Worm (Caenorhabditis elegans) whole organism, late embryonic: Measurements from ENCODE around the gene pab-2.

Experiments used
- K02D7.2 ChIP-seq: sonication (generic microtip); optimal IDR thresholded peaks from 2 replicates; lab custom pipeline; 2017; ENCODE audit warnings: mild to moderate bottlenecking, missing genetic modification characterization, missing compliant biosample characterization
- T23F11.4 ChIP-seq: fragments of 200-800 bp; sonication (Bioruptor generic); optimal IDR thresholded peaks from 2 replicates; lab custom pipeline; 2018; ENCODE audit warnings: mild to moderate bottlenecking, missing genetic modification characterization, missing compliant biosample characterization
- ceh-14 ChIP-seq: sonication (generic microtip); optimal IDR thresholded peaks from 2 replicates; lab custom pipeline; 2016; ENCODE audit warnings: missing genotype, missing genetic modification characterization, missing compliant biosample characterization
- ceh-22 ChIP-seq: sonication (generic microtip); optimal IDR thresholded peaks from 2 replicates; lab custom pipeline; 2017; ENCODE audit warnings: missing biosample characterization, missing genetic modification characterization
- ceh-31 ChIP-seq: sonication (generic microtip); optimal IDR thresholded peaks from 2 replicates; lab custom pipeline; 2016; ENCODE audit warnings: missing genetic modification characterization, missing compliant biosample characterization
- ceh-34 ChIP-seq: sonication (generic microtip); optimal IDR thresholded peaks from 2 replicates; lab custom pipeline; 2016; ENCODE audit warnings: mild to moderate bottlenecking, missing genetic modification characterization, missing compliant biosample characterization
- ceh-45 ChIP-seq: fragments of 200-800 bp; sonication (Bioruptor generic); IDR thresholded peaks from 2 replicates; pipeline ENCODE4 v1.3.6; 2022; ENCODE audit warnings: missing genetic modification reagents, missing genetic modification characterization, missing compliant biosample characterization
- ceh-6 ChIP-seq: fragments of 200-800 bp; sonication (Bioruptor generic); optimal IDR thresholded peaks from 2 replicates; lab custom pipeline; 2018; ENCODE audit warnings: mild to moderate bottlenecking, missing genetic modification characterization, missing compliant biosample characterization
- ceh-9 ChIP-seq: sonication (generic microtip); optimal IDR thresholded peaks from 2 replicates; lab custom pipeline; 2016; ENCODE audit warnings: mild to moderate bottlenecking, missing genetic modification characterization, inconsistent platforms, missing compliant biosample characterization
- che-1 ChIP-seq: sonication (generic microtip); optimal IDR thresholded peaks from 2 replicates; lab custom pipeline; 2016; ENCODE audit warnings: mild to moderate bottlenecking, missing genetic modification characterization, missing compliant biosample characterization
- dmd-4 ChIP-seq: sonication (generic microtip); optimal IDR thresholded peaks from 2 replicates; lab custom pipeline; 2016; ENCODE audit warnings: borderline replicate concordance, missing genetic modification characterization, missing compliant biosample characterization
- dve-1 ChIP-seq: sonication (generic microtip); optimal IDR thresholded peaks from 2 replicates; lab custom pipeline; 2017; ENCODE audit warnings: antibody characterized with exemption, mild to moderate bottlenecking, missing genetic modification characterization, missing compliant biosample characterization
- fkh-6 ChIP-seq: sonication (generic microtip); optimal IDR thresholded peaks from 2 replicates; lab custom pipeline; 2016; ENCODE audit warnings: missing genetic modification characterization, missing compliant biosample characterization
- gmeb-2 ChIP-seq: sonication (generic microtip); optimal IDR thresholded peaks from 2 replicates; lab custom pipeline; 2016; ENCODE audit warnings: missing genetic modification characterization, inconsistent platforms, missing compliant biosample characterization
- hlh-13 ChIP-seq: fragments of 200-800 bp; sonication (Bioruptor generic); optimal IDR thresholded peaks from 2 replicates; lab custom pipeline; 2018; ENCODE audit warnings: mild to moderate bottlenecking, missing genetic modification characterization, missing compliant biosample characterization
- hlh-15 ChIP-seq: sonication (generic microtip); optimal IDR thresholded peaks from 2 replicates; lab custom pipeline; 2016; ENCODE audit warnings: missing genetic modification characterization, missing compliant biosample characterization
- hlh-30 ChIP-seq: sonication (generic microtip); optimal IDR thresholded peaks from 2 replicates; lab custom pipeline; 2017; ENCODE audit warnings: antibody characterized with exemption, missing genetic modification characterization, missing compliant biosample characterization; ENCODE audit not compliant: insufficient read depth
- hlh-6 ChIP-seq: sonication (generic microtip); optimal IDR thresholded peaks from 2 replicates; lab custom pipeline; 2016; ENCODE audit warnings: missing genotype, missing genetic modification characterization, missing compliant biosample characterization
- hlh-8 ChIP-seq: sonication (generic microtip); optimal IDR thresholded peaks from 2 replicates; lab custom pipeline; 2016; ENCODE audit warnings: missing genotype, missing genetic modification characterization, missing compliant biosample characterization
- lim-6 ChIP-seq: sonication (generic microtip); optimal IDR thresholded peaks from 2 replicates; lab custom pipeline; 2016; ENCODE audit warnings: missing genetic modification characterization, missing compliant biosample characterization
- madf-2 ChIP-seq: sonication (generic microtip); optimal IDR thresholded peaks from 2 replicates; lab custom pipeline; 2017; ENCODE audit warnings: missing genetic modification characterization, missing compliant biosample characterization
- mec-3 ChIP-seq: sonication (generic microtip); optimal IDR thresholded peaks from 2 replicates; lab custom pipeline; 2016; ENCODE audit warnings: borderline replicate concordance, missing genetic modification characterization, missing compliant biosample characterization
- nfya-1 ChIP-seq: sonication (generic microtip); optimal IDR thresholded peaks from 2 replicates; lab custom pipeline; 2017; ENCODE audit warnings: missing genetic modification characterization, mild to moderate bottlenecking, missing compliant biosample characterization, antibody characterized with exemption, moderate library complexity
- nhr-11 ChIP-seq: fragments of 150-350 bp; optimal IDR thresholded peaks from 2 replicates; lab custom pipeline; 2014; ENCODE audit warnings: missing biosample characterization, missing genetic modification characterization
- nhr-232 ChIP-seq: sonication (generic microtip); optimal IDR thresholded peaks from 2 replicates; lab custom pipeline; 2016; ENCODE audit warnings: missing genetic modification characterization, missing compliant biosample characterization
- odd-2 ChIP-seq: sonication (generic microtip); optimal IDR thresholded peaks from 2 replicates; lab custom pipeline; 2017; ENCODE audit warnings: antibody characterized with exemption, mild to moderate bottlenecking, missing genetic modification characterization, missing compliant biosample characterization
- pat-9 ChIP-seq: fragments of 200-800 bp; sonication (Bioruptor generic); optimal IDR thresholded peaks from 2 replicates; lab custom pipeline; 2018; ENCODE audit warnings: mild to moderate bottlenecking, missing genetic modification characterization, moderate library complexity, missing compliant biosample characterization
- pha-2 ChIP-seq: sonication (generic microtip); optimal IDR thresholded peaks from 2 replicates; lab custom pipeline; 2017; ENCODE audit warnings: mild to moderate bottlenecking, missing genetic modification characterization, missing compliant biosample characterization
- pqm-1 ChIP-seq: sonication (generic microtip); optimal IDR thresholded peaks from 2 replicates; lab custom pipeline; 2016; ENCODE audit warnings: missing genetic modification characterization, missing compliant biosample characterization
- ref-2 ChIP-seq: sonication (generic microtip); optimal IDR thresholded peaks from 2 replicates; lab custom pipeline; 2016; ENCODE audit warnings: missing genetic modification characterization, missing compliant biosample characterization
- rnt-1 ChIP-seq: sonication (generic microtip); optimal IDR thresholded peaks from 2 replicates; lab custom pipeline; 2016; ENCODE audit warnings: missing genetic modification characterization, missing compliant biosample characterization
- sdc-2 ChIP-seq: sonication (generic microtip); optimal IDR thresholded peaks from 2 replicates; lab custom pipeline; 2016; ENCODE audit warnings: missing genotype, missing genetic modification characterization, missing compliant biosample characterization
- sox-4 ChIP-seq: sonication (generic microtip); optimal IDR thresholded peaks from 2 replicates; lab custom pipeline; 2017; ENCODE audit warnings: mild to moderate bottlenecking, missing genetic modification characterization, inconsistent platforms, missing compliant biosample characterization
- syd-9 ChIP-seq: sonication (generic microtip); optimal IDR thresholded peaks from 2 replicates; lab custom pipeline; 2016; ENCODE audit warnings: mild to moderate bottlenecking, missing genetic modification characterization, moderate library complexity, missing compliant biosample characterization
- tbx-2 ChIP-seq: sonication (generic microtip); optimal IDR thresholded peaks from 2 replicates; lab custom pipeline; 2016; ENCODE audit warnings: missing genetic modification characterization, missing compliant biosample characterization
- tbx-7 ChIP-seq: sonication (generic microtip); optimal IDR thresholded peaks from 2 replicates; lab custom pipeline; 2016; ENCODE audit warnings: missing genotype, missing genetic modification characterization, missing compliant biosample characterization
- unc-3 ChIP-seq, 2 experiments: fragments of 200-800 bp in 1 of 2; sonication (Bioruptor generic) in 1 of 2; sonication (generic microtip) in 1 of 2; conservative IDR thresholded peaks in 1 of 2; optimal IDR thresholded peaks in 1 of 2; 2 replicates each; pipeline versions ENCODE4 v1.3.6 to Lab custom; 2016 to 2022; ENCODE audit warnings: missing compliant biosample characterization in 2 of 2, missing genetic modification characterization in 2 of 2, missing genetic modification reagents in 1 of 2
- unc-42 ChIP-seq: sonication (generic microtip); optimal IDR thresholded peaks from 2 replicates; lab custom pipeline; 2016; ENCODE audit warnings: missing genotype, missing genetic modification characterization, missing compliant biosample characterization
- unc-86 ChIP-seq: sonication (generic microtip); optimal IDR thresholded peaks from 2 replicates; lab custom pipeline; 2016; ENCODE audit warnings: missing genetic modification characterization, missing compliant biosample characterization
- ztf-16 ChIP-seq: sonication (generic microtip); optimal IDR thresholded peaks from 2 replicates; lab custom pipeline; 2017; ENCODE audit warnings: missing genetic modification characterization, missing compliant biosample characterization

Gene pab-2

ce11 chrX:13542236-13542635 lies 15.0 kb upstream of the pab-2 start, which contains the start of gene cah-4:
Gene cah-4, plus strand, starts transcription at chrX:13542574.
- no peak for TF ChIP-seq sdc-2 (tag; lab: Kevin White, UChicago)

- TF ChIP-seq dve-1 (tag; lab: Kevin White, UChicago) (peak; percentile 15), mec-3 (tag; lab: Kevin White, UChicago) (no peak)
Measured at ce11 chrX:13541335-13541734, 14.1 kb upstream of the pab-2 start.

ce11 chrX:13539701-13540100 lies 12.5 kb upstream of the pab-2 start:
- no peak for TF ChIP-seq tbx-2 (tag; lab: Kevin White, UChicago)
- no peak for TF ChIP-seq nhr-232 (tag; lab: Kevin White, UChicago)
- TF ChIP-seq pha-2 (tag; lab: Kevin White, UChicago), result no peak
- TF ChIP-seq pqm-1 (tag; lab: Kevin White, UChicago), result no peak
- no peak for TF ChIP-seq hlh-6 (tag; lab: Kevin White, UChicago)
- no peak for TF ChIP-seq ceh-14 (tag; lab: Kevin White, UChicago)
- TF ChIP-seq odd-2 (tag; lab: Kevin White, UChicago), result no peak
- TF ChIP-seq ceh-34 (tag; lab: Kevin White, UChicago), result no peak

ce11 chrX:13536759-13537158 lies 9.5 kb upstream of the pab-2 start, which contains the start of gene R01E6.5:
Gene R01E6.5, plus strand, starts transcription at chrX:13537059.
- no peak for TF ChIP-seq unc-3 (GFP tag; conservative IDR thresholded peaks at IDR 0.05; lab: Robert Waterston, UW)
- TF ChIP-seq unc-3 (tag; optimal IDR thresholded peaks at IDR 0.05; lab: Kevin White, UChicago), result no peak
- TF ChIP-seq tbx-7 (tag; lab: Kevin White, UChicago), result no peak
- TF ChIP-seq fkh-6 (tag; lab: Kevin White, UChicago), result no peak
- no peak for TF ChIP-seq gmeb-2 (tag; lab: Kevin White, UChicago)
- TF ChIP-seq sdc-2 (tag; lab: Kevin White, UChicago), result no peak

ce11 chrX:13532424-13533309 lies 5.5 kb upstream of the pab-2 start, which contains the start of gene acr-12:
Gene acr-12, plus strand, starts transcription at chrX:13532853.
- TF ChIP-seq pat-9 (peak; percentile 5), hlh-15 (tag; lab: Kevin White, UChicago) (no peak), gmeb-2 (tag; lab: Kevin White, UChicago) (no peak), sox-4 (tag; lab: Kevin White, UChicago) (no peak), T23F11.4 (GFP tag; lab: Kevin White, UChicago) (no peak), che-1 (tag; lab: Kevin White, UChicago) (no peak), hlh-6 (tag; lab: Kevin White, UChicago) (no peak), rnt-1 (no peak), odd-2 (tag; lab: Kevin White, UChicago) (no peak), ceh-31 (tag; lab: Kevin White, UChicago) (peak; percentile 27), nfya-1 (tag; lab: Kevin White, UChicago) (no peak), ztf-16 (tag; lab: Kevin White, UChicago) (no peak), ceh-22 (tag; lab: Kevin White, UChicago) (no peak), lim-6 (tag; lab: Kevin White, UChicago) (no peak), pqm-1 (tag; lab: Kevin White, UChicago) (no peak), tbx-7 (tag; lab: Kevin White, UChicago) (no peak), syd-9 (tag; lab: Kevin White, UChicago) (no peak), ref-2 (tag; lab: Kevin White, UChicago) (peak; percentile 22), fkh-6 (tag; lab: Kevin White, UChicago) (no peak), hlh-13 (GFP tag; lab: Kevin White, UChicago) (no peak), ceh-6 (GFP tag; lab: Kevin White, UChicago) (no peak), unc-3 (GFP tag; conservative IDR thresholded peaks at IDR 0.05; lab: Robert Waterston, UW) (no peak), unc-3 (tag; optimal IDR thresholded peaks at IDR 0.05; lab: Kevin White, UChicago) (no peak), ceh-45 (GFP tag; lab: Robert Waterston, UW) (no peak), madf-2 (tag; lab: Kevin White, UChicago) (no peak), unc-42 (tag; lab: Kevin White, UChicago) (peak; percentile 79), hlh-8 (tag; lab: Kevin White, UChicago) (no peak), unc-86 (tag; lab: Kevin White, UChicago) (no peak), tbx-2 (tag; lab: Kevin White, UChicago) (no peak), dmd-4 (tag; lab: Kevin White, UChicago) (no peak), nhr-11 (tag; lab: Kevin White, UChicago) (no peak), ceh-9 (tag; lab: Kevin White, UChicago) (no peak), hlh-30 (no peak), K02D7.2 (tag; lab: Kevin White, UChicago) (no peak)
